Fruit fly (Drosophila melanogaster): ENCODE data around the gene Yod1.
A peak's percentile ranks its signal among the peaks of the same experiment; 100 is the strongest.

Yod1 gene

dm6 chr3L:5184860-5185639 is 51.4 kb downstream of the Yod1 start (continued):
- TF ChIP-seq Antp (GFP tag; optimal IDR thresholded peaks at IDR 0.05) (peak; percentile 29), crp (GFP tag; optimal IDR thresholded peaks at IDR 0.05) (no peak), klu (GFP tag; IDR thresholded peaks at IDR 0.05) (0 out of 2 replicates have a peak, but pooled peaks have one; percentile 35), CG13287 (GFP tag; IDR thresholded peaks at IDR 0.05; ENCODE audit: partially characterized antibody) (peak; percentile 54), CG7745 (tag; optimal IDR thresholded peaks at IDR 0.05) (no peak), fu2 (GFP tag; optimal IDR thresholded peaks at IDR 0.05) (peak; percentile 65), schlank (tag; optimal IDR thresholded peaks at IDR 0.05) (no peak), tgo (GFP tag; IDR thresholded peaks at IDR 0.05) (peak; percentile 35; the same call in 1 of the 3 replicates), jumu (GFP tag; optimal IDR thresholded peaks at IDR 0.05) (peak; percentile 38), Poxn (GFP tag; IDR thresholded peaks at IDR 0.05) (no peak), Nf-YB (GFP tag; optimal IDR thresholded peaks at IDR 0.05) (peak; percentile 14), CG8924 (tag; optimal IDR thresholded peaks at IDR 0.05) (peak; percentile 24), Oaz (GFP tag; IDR thresholded peaks at IDR 0.05) (no peak), run (tag; optimal IDR thresholded peaks at IDR 0.05) (no peak), wdn (GFP tag; IDR thresholded peaks at IDR 0.05) (peak; percentile 32; the same call in 1 of the 2 replicates), cwo (GFP tag; optimal IDR thresholded peaks at IDR 0.05) (peak; percentile 58), Trl (optimal IDR thresholded peaks at IDR 0.05) (peak; percentile 98 to 99), Trl (GFP tag; optimal IDR thresholded peaks at IDR 0.05) (peak; percentile 59), CG30431 (GFP tag; optimal IDR thresholded peaks at IDR 0.05) (peak; percentile 19), H2.0 (GFP tag; IDR thresholded peaks at IDR 0.05) (no peak), CG4404 (GFP tag; IDR thresholded peaks at IDR 0.05) (no peak), CG31224 (GFP tag; IDR thresholded peaks at IDR 0.05) (0 out of 2 replicates have a peak, but pooled peaks have one; percentile 17), CG17612 (GFP tag; IDR thresholded peaks at IDR 0.05) (no peak), Blimp-1 (GFP tag; optimal IDR thresholded peaks at IDR 0.05) (peak; percentile 33), Dad (GFP tag; optimal IDR thresholded peaks at IDR 0.05) (peak; percentile 7), eyg (GFP tag; optimal IDR thresholded peaks at IDR 0.05) (no peak), Fer3 (tag; optimal IDR thresholded peaks at IDR 0.05) (peak; percentile 50), tup (GFP tag; optimal IDR thresholded peaks at IDR 0.05) (no peak), Hr51 (GFP tag; optimal IDR thresholded peaks at IDR 0.05) (peak in 1 of 2 experiments; percentile 81), Adf1 (GFP tag; IDR thresholded peaks at IDR 0.05) (peak; percentile 98), CrebB (tag; optimal IDR thresholded peaks at IDR 0.05) (no peak), slbo (GFP tag; IDR thresholded peaks at IDR 0.05) (peak; percentile 60), ab (GFP tag; optimal IDR thresholded peaks at IDR 0.05) (peak; percentile 30), ems (GFP tag; optimal IDR thresholded peaks at IDR 0.05) (peak; percentile 32), CG9609 (GFP tag; optimal IDR thresholded peaks at IDR 0.05) (peak; percentile 68), zfh1 (GFP tag; IDR thresholded peaks at IDR 0.05) (0 out of 3 replicates have a peak, but pooled peaks have one; percentile 20), vfl (GFP tag; optimal IDR thresholded peaks at IDR 0.05) (no peak), bsh (GFP tag; optimal IDR thresholded peaks at IDR 0.05) (peak in 1 of 2 experiments; percentile 25), CG31441 (GFP tag; IDR thresholded peaks at IDR 0.05) (peak; percentile 58; the same call in 1 of the 2 replicates), aop (GFP tag; IDR thresholded peaks at IDR 0.05) (0 out of 2 replicates have a peak, but pooled peaks have one; percentile 9), ttk (GFP tag; IDR thresholded peaks at IDR 0.05) (peak; percentile 33; the same call in 1 of the 2 replicates), Mes4 (GFP tag; optimal IDR thresholded peaks at IDR 0.05) (no peak), CG16863 (GFP tag; optimal IDR thresholded peaks at IDR 0.05) (no peak), eve (GFP tag; optimal IDR thresholded peaks at IDR 0.05) (peak in 1 of 2 experiments; percentile 35), sisA (GFP tag; IDR thresholded peaks at IDR 0.05) (peak; percentile 55), trh (GFP tag; optimal IDR thresholded peaks at IDR 0.05) (peak; percentile 13), CG4424 (GFP tag; optimal IDR thresholded peaks at IDR 0.05) (peak; percentile 48), CG4730 (GFP tag; IDR thresholded peaks at IDR 0.05) (no peak), B-H2 (GFP tag; optimal IDR thresholded peaks at IDR 0.05) (no peak), pnt (GFP tag; optimal IDR thresholded peaks at IDR 0.05) (peak; percentile 29)

All from whole organism, embryonic.